Worm (Caenorhabditis elegans) whole organism, L1 larva: ENCODE results near the gene ugt-20.

Experiments
- C04F5.9 ChIP-seq: sonication (generic microtip); optimal IDR thresholded peaks from 2 replicates; lab custom pipeline; 2016; ENCODE audit warnings: missing genetic modification characterization, missing compliant biosample characterization
- C16A3.4 ChIP-seq: fragments of 150-350 bp; optimal IDR thresholded peaks from 2 replicates; lab custom pipeline; 2014; ENCODE audit warnings: missing biosample characterization, missing genetic modification characterization
- C34B4.2 ChIP-seq: sonication (generic microtip); optimal IDR thresholded peaks from 2 replicates; lab custom pipeline; 2017; ENCODE audit warnings: mild to moderate bottlenecking, missing genetic modification characterization, missing compliant biosample characterization
- blmp-1 ChIP-seq: fragments of 150-350 bp; optimal IDR thresholded peaks from 2 replicates; lab custom pipeline; 2014; ENCODE audit warnings: missing biosample characterization, missing genetic modification characterization
- ceh-63 ChIP-seq: fragments of 200-800 bp; sonication (Bioruptor generic); optimal IDR thresholded peaks from 2 replicates; lab custom pipeline; 2018; ENCODE audit warnings: mild to moderate bottlenecking, missing genetic modification characterization, missing compliant biosample characterization
- ceh-88 ChIP-seq: fragments of 200-800 bp; sonication (Bioruptor generic); IDR thresholded peaks from 2 replicates; pipeline ENCODE4 v1.3.6; 2022; ENCODE audit warnings: missing genetic modification characterization, missing compliant biosample characterization
- ceh-90 ChIP-seq: sonication (generic microtip); optimal IDR thresholded peaks from 2 replicates; lab custom pipeline; 2016; ENCODE audit warnings: missing genetic modification characterization, missing compliant biosample characterization
- dpl-1 ChIP-seq, 3 experiments: fragments of 150-350 bp in 2 of 3; sonication (generic microtip) in 1 of 3; optimal IDR thresholded peaks; 2 replicates each; lab custom pipeline; 2014 to 2017; ENCODE audit warnings: missing biosample characterization in 3 of 3, missing genetic modification characterization in 3 of 3, missing genetic modification reagents in 3 of 3
- dsc-1 ChIP-seq: sonication (generic microtip); optimal IDR thresholded peaks from 2 replicates; lab custom pipeline; 2016; ENCODE audit warnings: mild to moderate bottlenecking, missing genetic modification characterization, missing compliant biosample characterization
- egl-27 ChIP-seq, 2 experiments: fragments of 150-350 bp in 1 of 2; sonication (generic microtip); optimal IDR thresholded peaks; 3 replicates each; lab custom pipeline; 2017 to 2018; ENCODE audit warnings: missing biosample characterization in 2 of 2, missing genetic modification characterization in 2 of 2, missing genetic modification reagents in 2 of 2
- elt-2 ChIP-seq: sonication (generic microtip); optimal IDR thresholded peaks from 2 replicates; lab custom pipeline; 2016; ENCODE audit warnings: missing genetic modification characterization, mild to moderate bottlenecking, inconsistent platforms, missing compliant biosample characterization, missing genetic modification reagents
- elt-3 ChIP-seq, 6 experiments: fragments of 150-350 bp in 1 of 6; sonication (generic microtip); optimal IDR thresholded peaks; 2 replicates each; lab custom pipeline; 2017 to 2018; ENCODE audit warnings: missing biosample characterization in 6 of 6, missing genetic modification characterization in 6 of 6, inconsistent platforms in 1 of 6
- ets-5 ChIP-seq: fragments of 200-800 bp; sonication (Bioruptor generic); IDR thresholded peaks from 2 replicates; pipeline ENCODE4 v1.3.6; 2022; ENCODE audit warnings: missing genetic modification characterization, missing compliant biosample characterization
- fkh-8 ChIP-seq: sonication (generic microtip); optimal IDR thresholded peaks from 2 replicates; lab custom pipeline; 2016; ENCODE audit warnings: mild to moderate bottlenecking, missing genetic modification characterization, missing compliant biosample characterization
- grh-1 ChIP-seq: fragments of 200-800 bp; sonication (Bioruptor generic); IDR thresholded peaks from 2 replicates; pipeline ENCODE4 v1.3.6; 2022; ENCODE audit warnings: missing genetic modification reagents, missing genetic modification characterization, missing compliant biosample characterization
- hlh-17 ChIP-seq: fragments of 200-800 bp; sonication (Bioruptor generic); optimal IDR thresholded peaks from 2 replicates; lab custom pipeline; 2018; ENCODE audit warnings: missing genetic modification characterization, mild to moderate bottlenecking, missing compliant biosample characterization, moderate library complexity, borderline replicate concordance
- hlh-4 ChIP-seq: sonication (generic microtip); optimal IDR thresholded peaks from 2 replicates; lab custom pipeline; 2016; ENCODE audit warnings: mild to moderate bottlenecking, missing genetic modification characterization, missing compliant biosample characterization
- lin-14 ChIP-seq: fragments of 200-800 bp; sonication (Bioruptor generic); optimal IDR thresholded peaks from 2 replicates; lab custom pipeline; 2018; ENCODE audit warnings: mild to moderate bottlenecking, missing genetic modification characterization, moderate library complexity, missing compliant biosample characterization
- lin-15B ChIP-seq: fragments of 150-350 bp; sonication (generic microtip); optimal IDR thresholded peaks from 3 replicates; lab custom pipeline; 2014; ENCODE audit warnings: missing biosample characterization, missing genetic modification characterization
- lin-35 ChIP-seq, 2 experiments: fragments of 150-350 bp; optimal IDR thresholded peaks; 2 replicates each; lab custom pipeline; 2014; ENCODE audit warnings: missing biosample characterization in 2 of 2, missing genetic modification characterization in 2 of 2, missing genetic modification reagents in 2 of 2
- lin-39 ChIP-seq: fragments of 150-350 bp; optimal IDR thresholded peaks from 2 replicates; lab custom pipeline; 2014; ENCODE audit warnings: missing biosample characterization, missing genetic modification reagents, missing genetic modification characterization
- mdl-1 ChIP-seq, 2 experiments: fragments of 150-350 bp; optimal IDR thresholded peaks; 2 replicates each; lab custom pipeline; 2014 to 2017; ENCODE audit warnings: missing biosample characterization in 2 of 2, missing genetic modification characterization in 2 of 2, inconsistent platforms in 1 of 2
- mef-2 ChIP-seq: fragments of 150-350 bp; optimal IDR thresholded peaks from 2 replicates; lab custom pipeline; 2014; ENCODE audit warnings: missing biosample characterization, missing genetic modification characterization
- mep-1 ChIP-seq: fragments of 150-350 bp; optimal IDR thresholded peaks from 2 replicates; lab custom pipeline; 2014; ENCODE audit warnings: missing biosample characterization, missing genetic modification characterization
- nhr-20 ChIP-seq: sonication (generic microtip); optimal IDR thresholded peaks from 2 replicates; lab custom pipeline; 2016; ENCODE audit warnings: mild to moderate bottlenecking, missing genetic modification characterization, missing compliant biosample characterization
- nhr-237 ChIP-seq: fragments of 150-350 bp; optimal IDR thresholded peaks from 2 replicates; lab custom pipeline; 2014; ENCODE audit warnings: missing biosample characterization, missing genetic modification characterization
- nhr-28 ChIP-seq: fragments of 150-350 bp; optimal IDR thresholded peaks from 2 replicates; lab custom pipeline; 2014; ENCODE audit warnings: missing biosample characterization, missing genetic modification characterization
- nhr-47 ChIP-seq: sonication (generic microtip); optimal IDR thresholded peaks from 2 replicates; lab custom pipeline; 2016; ENCODE audit warnings: mild to moderate bottlenecking, missing genetic modification characterization, moderate library complexity, missing compliant biosample characterization
- nhr-71 ChIP-seq: sonication (generic microtip); optimal IDR thresholded peaks from 2 replicates; lab custom pipeline; 2016; ENCODE audit warnings: mild to moderate bottlenecking, missing genetic modification characterization, moderate library complexity, missing compliant biosample characterization
- nhr-76 ChIP-seq: sonication (generic microtip); optimal IDR thresholded peaks from 2 replicates; lab custom pipeline; 2017; ENCODE audit warnings: missing biosample characterization, missing genetic modification characterization
- nhr-85 ChIP-seq: sonication (generic microtip); peaks from one replicate; lab custom pipeline; 2016; ENCODE audit warnings: missing genetic modification characterization, inconsistent platforms, missing compliant biosample characterization
- pax-3 ChIP-seq: fragments of 200-800 bp; sonication (Bioruptor generic); optimal IDR thresholded peaks from 2 replicates; lab custom pipeline; 2018; ENCODE audit warnings: mild to moderate bottlenecking, missing genetic modification characterization, moderate library complexity, missing compliant biosample characterization
- sox-4 ChIP-seq: sonication (generic microtip); optimal IDR thresholded peaks from 2 replicates; lab custom pipeline; 2016; ENCODE audit warnings: missing genetic modification characterization, missing compliant biosample characterization
- swsn-7 ChIP-seq: sonication (generic microtip); optimal IDR thresholded peaks from 2 replicates; lab custom pipeline; 2016; ENCODE audit warnings: missing genetic modification characterization, missing compliant biosample characterization
- tbx-2 ChIP-seq: sonication (generic microtip); optimal IDR thresholded peaks from 2 replicates; lab custom pipeline; 2016; ENCODE audit warnings: missing genetic modification characterization, missing compliant biosample characterization
- zag-1 ChIP-seq: fragments of 150-350 bp; optimal IDR thresholded peaks from 2 replicates; lab custom pipeline; 2014; ENCODE audit warnings: missing biosample characterization, missing genetic modification characterization
- ztf-11 ChIP-seq, 2 experiments: sonication (generic microtip); optimal IDR thresholded peaks; 2 replicates each; lab custom pipeline; 2016 to 2017; ENCODE audit warnings: missing genetic modification characterization in 2 of 2, missing biosample characterization in 1 of 2, missing compliant biosample characterization in 1 of 2

ugt-20 gene

ce11 chrIV:6093477-6094314 lies 10.3 kb upstream of the ugt-20 start, which contains the start of gene cpi-1:
Gene cpi-1, minus strand, starts transcription at chrIV:6093680.
- TF ChIP-seq elt-2 (tag; lab: Kevin White, UChicago) (peak; percentile 3), lin-14 (GFP tag; lab: Kevin White, UChicago) (peak; percentile 43), blmp-1 (peak; percentile 21), pax-3 (tag; lab: Kevin White, UChicago) (no peak), elt-3 (tag; optimal IDR thresholded peaks at IDR 0.05; lab: Kevin White, UChicago) (peak in 2 of 6 experiments; percentile 19 to 70), nhr-85 (tag; lab: Kevin White, UChicago) (peak; percentile 17)

ce11 chrIV:6092313-6092712 lies 8.9 kb upstream of the ugt-20 start, which contains the start of gene K08B4.7:
Gene K08B4.7, minus strand, starts transcription at chrIV:6092413.
- TF ChIP-seq nhr-85 (tag; lab: Kevin White, UChicago) (peak; percentile 73), blmp-1 (peak; percentile 24), lin-15B (no peak), nhr-237 (tag; lab: Kevin White, UChicago) (no peak)

- TF ChIP-seq mef-2 (tag; lab: Kevin White, UChicago) (no peak), tbx-2 (tag; lab: Kevin White, UChicago) (no peak), elt-2 (tag; lab: Kevin White, UChicago) (peak; percentile 76), nhr-47 (tag; lab: Kevin White, UChicago) (no peak)
These were observed 3.1 kb upstream of the ugt-20 start for ce11 chrIV:6086479-6086878.

ce11 chrIV:6079925-6080324 lies 3.5 kb downstream of the ugt-20 start, which contains the start of gene ugt-19:
Gene ugt-19, minus strand, starts transcription at chrIV:6079952.
- TF ChIP-seq mep-1 (tag; lab: Kevin White, UChicago) (no peak), nhr-20 (peak; percentile 15), fkh-8 (no peak), nhr-71 (no peak), lin-35 (GFP tag; optimal IDR thresholded peaks at IDR 0.05; lab: Kevin White, UChicago) (peak in 1 of 2 experiments; percentile 35), hlh-4 (tag; lab: Kevin White, UChicago) (no peak), ceh-63 (no peak), sox-4 (tag; lab: Kevin White, UChicago) (no peak), ets-5 (no peak), nhr-28 (tag; lab: Kevin White, UChicago) (no peak), hlh-17 (GFP tag; lab: Kevin White, UChicago) (no peak), C04F5.9 (tag; lab: Kevin White, UChicago) (no peak), mdl-1 (tag; optimal IDR thresholded peaks at IDR 0.05; lab: Kevin White, UChicago) (no peak), nhr-76 (no peak), elt-3 (tag; optimal IDR thresholded peaks at IDR 0.05; lab: Kevin White, UChicago) (peak in 3 of 6 experiments; percentile 30 to 88 (median 61)), dpl-1 (GFP tag; optimal IDR thresholded peaks at IDR 0.05; lab: Kevin White, UChicago) (no peak)

ce11 chrIV:6076128-6076527 lies 7.3 kb downstream of the ugt-20 start, which contains the start of gene cpg-20:
Gene cpg-20, minus strand, starts transcription at chrIV:6076228.
- TF ChIP-seq hlh-4 (tag; lab: Kevin White, UChicago) (no peak), lin-39 (tag; lab: Kevin White, UChicago) (no peak), dsc-1 (tag; lab: Kevin White, UChicago) (no peak), ztf-11 (tag; optimal IDR thresholded peaks at IDR 0.05; lab: Kevin White, UChicago) (no peak), nhr-71 (no peak), ceh-90 (no peak), C16A3.4 (tag; lab: Kevin White, UChicago) (no peak), egl-27 (tag; optimal IDR thresholded peaks at IDR 0.05; lab: Kevin White, UChicago) (no peak), C34B4.2 (no peak), ceh-88 (GFP tag; lab: Robert Waterston, UW) (no peak), grh-1 (no peak), zag-1 (tag; lab: Kevin White, UChicago) (no peak), nhr-76 (no peak), elt-3 (tag; optimal IDR thresholded peaks at IDR 0.05; lab: Kevin White, UChicago) (no peak), swsn-7 (tag; lab: Kevin White, UChicago) (no peak)
